Worm (Caenorhabditis elegans) whole organism, L1 larva: Measurements from ENCODE around the gene C01G10.1.
"Not testable (repeated sequence)": the region's sequence is repeated elsewhere in the genome, so short reads cannot be mapped to it uniquely, and the experiment has no call there.

ENCODE experiments used
- efl-1 ChIP-seq, 4 experiments: fragments of 150-350 bp; optimal IDR thresholded peaks in 3 of 4; peaks in 1 of 4; 1 replicate in 1 of 4; 2 replicates in 3 of 4; lab custom pipeline; 2014; ENCODE audit warnings: missing biosample characterization in 2 of 4, missing genetic modification characterization in 2 of 4, missing genetic modification reagents in 2 of 4
- elt-3 ChIP-seq, 6 experiments: fragments of 150-350 bp in 1 of 6; sonication (generic microtip); optimal IDR thresholded peaks; 2 replicates each; lab custom pipeline; 2017 to 2018; ENCODE audit warnings: missing biosample characterization in 6 of 6, missing genetic modification characterization in 6 of 6, inconsistent platforms in 1 of 6
- fkh-10 ChIP-seq: sonication (generic microtip); optimal IDR thresholded peaks from 2 replicates; lab custom pipeline; 2017; ENCODE audit warnings: missing biosample characterization, missing genetic modification reagents, missing genetic modification characterization
- fos-1 ChIP-seq: fragments of 150-350 bp; optimal IDR thresholded peaks from 2 replicates; lab custom pipeline; 2014; ENCODE audit warnings: missing biosample characterization, missing genetic modification characterization
- grh-1 ChIP-seq: fragments of 200-800 bp; sonication (Bioruptor generic); IDR thresholded peaks from 2 replicates; pipeline ENCODE4 v1.3.6; 2022; ENCODE audit warnings: missing genetic modification reagents, missing genetic modification characterization, missing compliant biosample characterization
- lin-39 ChIP-seq: fragments of 150-350 bp; optimal IDR thresholded peaks from 2 replicates; lab custom pipeline; 2014; ENCODE audit warnings: missing biosample characterization, missing genetic modification reagents, missing genetic modification characterization
- mep-1 ChIP-seq: fragments of 150-350 bp; optimal IDR thresholded peaks from 2 replicates; lab custom pipeline; 2014; ENCODE audit warnings: missing biosample characterization, missing genetic modification characterization
- skn-1 ChIP-seq: fragments of 150-350 bp; optimal IDR thresholded peaks from 2 replicates; lab custom pipeline; 2014; ENCODE audit warnings: missing biosample characterization, missing genetic modification characterization
- snpc-4 ChIP-seq: fragments of 150-350 bp; optimal IDR thresholded peaks from 2 replicates; lab custom pipeline; 2014; ENCODE audit warnings: missing biosample characterization, missing genetic modification characterization
- tbx-2 ChIP-seq: sonication (generic microtip); optimal IDR thresholded peaks from 2 replicates; lab custom pipeline; 2016; ENCODE audit warnings: missing genetic modification characterization, missing compliant biosample characterization
- unc-98 ChIP-seq: fragments of 200-800 bp; sonication (Bioruptor generic); IDR thresholded peaks from 2 replicates; pipeline ENCODE4 v1.3.6; 2022; ENCODE audit warnings: missing genetic modification characterization, missing compliant biosample characterization
- zag-1 ChIP-seq: fragments of 150-350 bp; optimal IDR thresholded peaks from 2 replicates; lab custom pipeline; 2014; ENCODE audit warnings: missing biosample characterization, missing genetic modification characterization

DNA sequence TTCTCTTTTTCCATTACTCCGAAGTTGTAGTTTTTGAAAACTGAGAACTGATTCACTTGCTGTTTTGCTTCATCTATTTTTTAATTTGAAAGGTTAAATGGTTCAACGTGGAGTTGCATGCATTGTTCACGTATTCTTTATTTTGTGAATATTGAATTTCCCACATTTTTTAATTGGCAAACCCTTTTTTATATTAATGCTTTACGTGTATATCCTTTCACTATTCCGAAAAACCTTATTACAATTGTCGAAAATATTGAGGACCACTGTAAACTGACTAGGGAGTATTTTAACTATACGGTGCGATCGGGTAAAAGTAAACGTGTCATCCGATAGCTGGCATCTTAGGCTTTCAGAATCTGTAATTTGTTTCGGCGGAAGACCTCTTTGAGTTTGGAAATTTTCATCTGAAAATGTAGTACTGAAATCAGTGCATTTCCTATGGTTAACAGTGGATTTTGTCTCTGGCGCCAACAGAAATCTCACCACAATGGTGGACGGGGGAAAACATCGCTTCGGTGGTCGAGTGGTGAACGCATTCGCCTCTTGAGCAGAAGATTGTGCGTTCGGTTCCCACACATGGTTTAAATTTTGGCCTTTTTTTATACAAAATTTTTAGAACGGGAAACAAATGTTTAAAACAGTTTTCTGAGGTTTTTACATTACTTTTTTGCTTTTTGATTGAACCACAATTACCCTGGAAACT is 6.5 kb downstream of the C01G10.1 start, which contains the start of gene C01G10.14:
- TF ChIP-seq zag-1 (tag; lab: Kevin White, UChicago); mep-1 (tag; lab: Kevin White, UChicago); elt-3 (tag; optimal IDR thresholded peaks at IDR 0.05; lab: Kevin White, UChicago); snpc-4 (tag; lab: Kevin White, UChicago); unc-98 (GFP tag; lab: Robert Waterston, UW); fos-1; grh-1; fkh-10 (GFP tag; lab: Kevin White, UChicago); lin-39 (tag; lab: Kevin White, UChicago); skn-1 (tag; lab: Kevin White, UChicago); efl-1 (optimal IDR thresholded peaks at IDR 0.05; lab: Kevin White, UChicago); efl-1 (GFP tag; optimal IDR thresholded peaks at IDR 0.05 in 1 of 2; lab: Kevin White, UChicago); tbx-2: not testable (repeated sequence)
